Worm (Caenorhabditis elegans) whole organism, early embryonic: ENCODE measurements around the gene srw-44.

Experiments
- B0310.2 ChIP-seq: sonication (generic microtip); optimal IDR thresholded peaks from 2 replicates; lab custom pipeline; 2016; ENCODE audit warnings: mild to moderate bottlenecking, missing genetic modification characterization, missing compliant biosample characterization
- F13C5.2 ChIP-seq: sonication (generic microtip); optimal IDR thresholded peaks from 2 replicates; lab custom pipeline; 2017; ENCODE audit warnings: mild to moderate bottlenecking, missing genetic modification characterization, inconsistent platforms, missing compliant biosample characterization
- aly-1 ChIP-seq: sonication (generic microtip); optimal IDR thresholded peaks from 2 replicates; lab custom pipeline; 2016; ENCODE audit warnings: missing genetic modification characterization, missing compliant biosample characterization
- ama-1 ChIP-seq: fragments of 150-350 bp; optimal IDR thresholded peaks from 2 replicates; lab custom pipeline; 2014
- ceh-13 ChIP-seq: fragments of 200-800 bp; sonication (Bioruptor generic); optimal IDR thresholded peaks from 2 replicates; lab custom pipeline; 2018; ENCODE audit warnings: mild to moderate bottlenecking, missing genetic modification characterization, missing compliant biosample characterization
- ceh-36 ChIP-seq: sonication (generic microtip); optimal IDR thresholded peaks from 2 replicates; lab custom pipeline; 2016; ENCODE audit warnings: missing genetic modification characterization, inconsistent platforms, missing compliant biosample characterization
- ets-7 ChIP-seq: sonication (generic microtip); optimal IDR thresholded peaks from 2 replicates; lab custom pipeline; 2016; ENCODE audit warnings: missing genotype, missing genetic modification characterization, missing compliant biosample characterization
- flt-1 ChIP-seq: fragments of 200-800 bp; sonication (Bioruptor generic); IDR thresholded peaks from 2 replicates; pipeline ENCODE4 v1.3.6; 2022; ENCODE audit warnings: missing genetic modification characterization, missing compliant biosample characterization
- hmbx-1 ChIP-seq: sonication (generic microtip); optimal IDR thresholded peaks from 2 replicates; lab custom pipeline; 2016; ENCODE audit warnings: mild to moderate bottlenecking, missing genetic modification characterization, missing compliant biosample characterization
- hmg-4 ChIP-seq: fragments of 200-800 bp; sonication (Bioruptor generic); optimal IDR thresholded peaks from 2 replicates; lab custom pipeline; 2018; ENCODE audit warnings: mild to moderate bottlenecking, missing genetic modification characterization, missing compliant biosample characterization
- hnd-1 ChIP-seq: sonication (generic microtip); optimal IDR thresholded peaks from 2 replicates; lab custom pipeline; 2016; ENCODE audit warnings: missing genetic modification characterization, missing compliant biosample characterization
- pes-1 ChIP-seq: fragments of 200-800 bp; sonication (Bioruptor generic); IDR thresholded peaks from 2 replicates; pipeline ENCODE4 v1.3.6; 2022; ENCODE audit warnings: missing genetic modification reagents, missing genetic modification characterization, missing compliant biosample characterization
- scrt-1 ChIP-seq: fragments of 200-800 bp; sonication (Bioruptor generic); IDR thresholded peaks from 2 replicates; pipeline ENCODE4 v1.3.6; 2022; ENCODE audit warnings: missing genetic modification characterization, missing compliant biosample characterization
- sea-1 ChIP-seq: fragments of 200-800 bp; sonication (Bioruptor generic); conservative IDR thresholded peaks from 2 replicates; pipeline ENCODE4 v1.3.6; 2022; ENCODE audit warnings: missing genetic modification characterization, missing compliant biosample characterization
- tbx-11 ChIP-seq: fragments of 200-800 bp; sonication (Bioruptor generic); IDR thresholded peaks from 2 replicates; pipeline ENCODE4 v1.3.6; 2022; ENCODE audit warnings: missing genetic modification characterization, missing compliant biosample characterization
- tbx-37 ChIP-seq: fragments of 200-800 bp; sonication (Bioruptor generic); conservative IDR thresholded peaks from 2 replicates; pipeline ENCODE4 v1.3.6; 2022; ENCODE audit warnings: missing genetic modification reagents, missing genetic modification characterization, missing compliant biosample characterization
- tra-4 ChIP-seq: sonication (generic microtip); optimal IDR thresholded peaks from 2 replicates; lab custom pipeline; 2017; ENCODE audit warnings: missing genetic modification characterization, missing compliant biosample characterization

The srw-44 gene

ce11 chrV:16679981-16680380, at the start of gene srw-44:
Gene srw-44, plus strand, starts transcription at chrV:16680281.
- TF ChIP-seq F13C5.2 = no peak
- no peak for TF ChIP-seq hnd-1 (tag; lab: Kevin White, UChicago)
- no peak for TF ChIP-seq B0310.2
- no peak for TF ChIP-seq ets-7 (tag; lab: Kevin White, UChicago)
- TF ChIP-seq sea-1 = no peak
- no peak for TF ChIP-seq flt-1 (GFP tag; lab: Robert Waterston, UW)
- no peak for TF ChIP-seq hmg-4
- no peak for TF ChIP-seq tra-4 (tag; lab: Kevin White, UChicago)
- no peak for TF ChIP-seq aly-1
- TF ChIP-seq ama-1 (lab: Kevin White, UChicago) = no peak
- TF ChIP-seq ceh-36 (tag; lab: Kevin White, UChicago) = no peak
- no peak for TF ChIP-seq tbx-37 (GFP tag; lab: Robert Waterston, UW)
- TF ChIP-seq pes-1 = no peak
- TF ChIP-seq tbx-11 (GFP tag; lab: Robert Waterston, UW) = no peak
- no peak for TF ChIP-seq scrt-1 (GFP tag; lab: Robert Waterston, UW)
- no peak for TF ChIP-seq ceh-13 (GFP tag; lab: Kevin White, UChicago)
- TF ChIP-seq hmbx-1 = no peak

- TF ChIP-seq scrt-1 (GFP tag; lab: Robert Waterston, UW) (no peak), tbx-11 (GFP tag; lab: Robert Waterston, UW) (no peak), ama-1 (lab: Kevin White, UChicago) (no peak), pes-1 (no peak), tra-4 (tag; lab: Kevin White, UChicago) (no peak), ets-7 (tag; lab: Kevin White, UChicago) (no peak), aly-1 (no peak), ceh-13 (GFP tag; lab: Kevin White, UChicago) (no peak), flt-1 (GFP tag; lab: Robert Waterston, UW) (no peak), sea-1 (no peak), hmbx-1 (no peak), hnd-1 (tag; lab: Kevin White, UChicago) (no peak), tbx-37 (GFP tag; lab: Robert Waterston, UW) (no peak), ceh-36 (tag; lab: Kevin White, UChicago) (no peak), hmg-4 (no peak), F13C5.2 (no peak), B0310.2 (no peak)
Measured at ce11 chrV:16635911-16636310, 44.2 kb upstream of the srw-44 start, which contains the start of gene mltn-11. Gene mltn-11, plus strand, starts transcription at chrV:16636186.

ce11 chrV:16638204-16638603, 41.9 kb upstream of the srw-44 start, which contains the start of gene srw-76:
Gene srw-76, minus strand, starts transcription at chrV:16638304.
- TF ChIP-seq F13C5.2 = no peak
- no peak for TF ChIP-seq tra-4 (tag; lab: Kevin White, UChicago)
- TF ChIP-seq ama-1 (lab: Kevin White, UChicago) = no peak
- no peak for TF ChIP-seq aly-1
- no peak for TF ChIP-seq hmbx-1
- no peak for TF ChIP-seq ets-7 (tag; lab: Kevin White, UChicago)
- no peak for TF ChIP-seq flt-1 (GFP tag; lab: Robert Waterston, UW)
- no peak for TF ChIP-seq sea-1
- TF ChIP-seq scrt-1 (GFP tag; lab: Robert Waterston, UW) = no peak
- no peak for TF ChIP-seq pes-1
- TF ChIP-seq tbx-11 (GFP tag; lab: Robert Waterston, UW) = no peak
- no peak for TF ChIP-seq B0310.2
- TF ChIP-seq tbx-37 (GFP tag; lab: Robert Waterston, UW) = no peak

ce11 chrV:16640366-16640765, 39.7 kb upstream of the srw-44 start:
- TF ChIP-seq F13C5.2 (no peak), aly-1 (no peak), tbx-11 (GFP tag; lab: Robert Waterston, UW) (no peak), tra-4 (tag; lab: Kevin White, UChicago) (no peak), ceh-13 (GFP tag; lab: Kevin White, UChicago) (no peak), hmbx-1 (no peak), scrt-1 (GFP tag; lab: Robert Waterston, UW) (no peak), pes-1 (no peak), ama-1 (lab: Kevin White, UChicago) (no peak), ets-7 (tag; lab: Kevin White, UChicago) (no peak), sea-1 (no peak)

- TF ChIP-seq tbx-37 (GFP tag; lab: Robert Waterston, UW) = no peak
- TF ChIP-seq F13C5.2 = no peak
- no peak for TF ChIP-seq aly-1
- no peak for TF ChIP-seq hmg-4
- TF ChIP-seq hnd-1 (tag; lab: Kevin White, UChicago) = no peak
- no peak for TF ChIP-seq tra-4 (tag; lab: Kevin White, UChicago)
- no peak for TF ChIP-seq hmbx-1
Measured at ce11 chrV:16643558-16643957, 36.5 kb upstream of the srw-44 start, which contains the start of gene srw-77. Gene srw-77, minus strand, starts transcription at chrV:16643658.

- TF ChIP-seq tbx-37 (GFP tag; lab: Robert Waterston, UW) = no peak
- TF ChIP-seq pes-1 = no peak
- TF ChIP-seq ceh-13 (GFP tag; lab: Kevin White, UChicago) = no peak
- TF ChIP-seq flt-1 (GFP tag; lab: Robert Waterston, UW) = no peak
- no peak for TF ChIP-seq tra-4 (tag; lab: Kevin White, UChicago)
- no peak for TF ChIP-seq sea-1
- TF ChIP-seq ama-1 (lab: Kevin White, UChicago) = no peak
- TF ChIP-seq B0310.2 = no peak
- TF ChIP-seq hmg-4 = no peak
- TF ChIP-seq F13C5.2 = no peak
- no peak for TF ChIP-seq ceh-36 (tag; lab: Kevin White, UChicago)
- TF ChIP-seq hmbx-1 = no peak
- no peak for TF ChIP-seq aly-1
- TF ChIP-seq scrt-1 (GFP tag; lab: Robert Waterston, UW) = no peak
- no peak for TF ChIP-seq ets-7 (tag; lab: Kevin White, UChicago)
- TF ChIP-seq hnd-1 (tag; lab: Kevin White, UChicago) = no peak
- TF ChIP-seq tbx-11 (GFP tag; lab: Robert Waterston, UW) = no peak
Measured at ce11 chrV:16645201-16645940, 34.7 kb upstream of the srw-44 start, which contains the start of gene W06G6.17. Gene W06G6.17, minus strand, starts transcription at chrV:16645251.

ce11 chrV:16646372-16646771, 33.7 kb upstream of the srw-44 start, which contains the start of gene W06G6.9:
Gene W06G6.9, minus strand, starts transcription at chrV:16646472.
- TF ChIP-seq scrt-1 (GFP tag; lab: Robert Waterston, UW) (no peak), tra-4 (tag; lab: Kevin White, UChicago) (no peak), hmbx-1 (no peak), B0310.2 (no peak), ama-1 (lab: Kevin White, UChicago) (no peak), ceh-36 (tag; lab: Kevin White, UChicago) (no peak), aly-1 (no peak), hmg-4 (no peak), sea-1 (no peak), hnd-1 (tag; lab: Kevin White, UChicago) (no peak), ets-7 (tag; lab: Kevin White, UChicago) (no peak), flt-1 (GFP tag; lab: Robert Waterston, UW) (no peak), F13C5.2 (no peak), pes-1 (no peak), tbx-37 (GFP tag; lab: Robert Waterston, UW) (no peak), tbx-11 (GFP tag; lab: Robert Waterston, UW) (no peak), ceh-13 (GFP tag; lab: Kevin White, UChicago) (no peak)
